Fruit fly (Drosophila melanogaster): ENCODE data around the gene CG32639.

- TF ChIP-seq fd59A (GFP tag; optimal IDR thresholded peaks at IDR 0.05): no peak
- no peak for TF ChIP-seq CG11294 (GFP tag; IDR thresholded peaks at IDR 0.05)
- no peak for TF ChIP-seq Gug (GFP tag; IDR thresholded peaks at IDR 0.05)
- TF ChIP-seq CG10669 (GFP tag; optimal IDR thresholded peaks at IDR 0.05): no peak
- no peak for TF ChIP-seq CG6792 (GFP tag; optimal IDR thresholded peaks at IDR 0.05)
- TF ChIP-seq Blimp-1 (GFP tag; optimal IDR thresholded peaks at IDR 0.05): no peak
- no peak for TF ChIP-seq ss (GFP tag; optimal IDR thresholded peaks at IDR 0.05)
These were observed 6.5 kb downstream of the CG32639 start for dm6 chrX:13229824-13230223.
